Worm (Caenorhabditis elegans) whole organism, L1 larva: ENCODE measurements around the gene tmem-120.
A peak's percentile ranks its signal among the peaks of the same experiment; 100 is the strongest.

Source experiments
- C04F5.9 ChIP-seq: sonication (generic microtip); optimal IDR thresholded peaks from 2 replicates; lab custom pipeline; 2016; ENCODE audit warnings: missing genetic modification characterization, missing compliant biosample characterization
- C34B4.2 ChIP-seq: sonication (generic microtip); optimal IDR thresholded peaks from 2 replicates; lab custom pipeline; 2017; ENCODE audit warnings: mild to moderate bottlenecking, missing genetic modification characterization, missing compliant biosample characterization
- F16B12.6 ChIP-seq: fragments of 150-350 bp; optimal IDR thresholded peaks from 2 replicates; lab custom pipeline; 2014; ENCODE audit warnings: missing biosample characterization, missing genetic modification characterization
- Y116A8C.19 ChIP-seq: sonication (generic microtip); optimal IDR thresholded peaks from 2 replicates; lab custom pipeline; 2016; ENCODE audit warnings: missing compliant biosample characterization, missing genetic modification characterization, borderline replicate concordance
- aha-1 ChIP-seq: fragments of 150-350 bp; optimal IDR thresholded peaks from 2 replicates; lab custom pipeline; 2014; ENCODE audit warnings: missing biosample characterization, missing genetic modification characterization
- aly-2 ChIP-seq: fragments of 150-350 bp; optimal IDR thresholded peaks from 2 replicates; lab custom pipeline; 2014; ENCODE audit warnings: missing biosample characterization, missing genetic modification characterization
- ama-1 ChIP-seq: fragments of 150-350 bp; optimal IDR thresholded peaks from 2 replicates; lab custom pipeline; 2014
- ceh-63 ChIP-seq: fragments of 200-800 bp; sonication (Bioruptor generic); optimal IDR thresholded peaks from 2 replicates; lab custom pipeline; 2018; ENCODE audit warnings: mild to moderate bottlenecking, missing genetic modification characterization, missing compliant biosample characterization
- ceh-8 ChIP-seq: fragments of 200-800 bp; sonication (Bioruptor generic); optimal IDR thresholded peaks from 2 replicates; lab custom pipeline; 2018; ENCODE audit warnings: mild to moderate bottlenecking, missing genetic modification characterization, moderate library complexity, missing compliant biosample characterization
- ceh-88 ChIP-seq: fragments of 200-800 bp; sonication (Bioruptor generic); IDR thresholded peaks from 2 replicates; pipeline ENCODE4 v1.3.6; 2022; ENCODE audit warnings: missing genetic modification characterization, missing compliant biosample characterization
- ceh-90 ChIP-seq: sonication (generic microtip); optimal IDR thresholded peaks from 2 replicates; lab custom pipeline; 2016; ENCODE audit warnings: missing genetic modification characterization, missing compliant biosample characterization
- dsc-1 ChIP-seq: sonication (generic microtip); optimal IDR thresholded peaks from 2 replicates; lab custom pipeline; 2016; ENCODE audit warnings: mild to moderate bottlenecking, missing genetic modification characterization, missing compliant biosample characterization
- efl-3 ChIP-seq: fragments of 200-800 bp; sonication (Bioruptor generic); optimal IDR thresholded peaks from 2 replicates; lab custom pipeline; 2018; ENCODE audit warnings: mild to moderate bottlenecking, missing genetic modification characterization, missing compliant biosample characterization
- elt-2 ChIP-seq: sonication (generic microtip); optimal IDR thresholded peaks from 2 replicates; lab custom pipeline; 2016; ENCODE audit warnings: missing genetic modification characterization, mild to moderate bottlenecking, inconsistent platforms, missing compliant biosample characterization, missing genetic modification reagents
- fkh-8 ChIP-seq: sonication (generic microtip); optimal IDR thresholded peaks from 2 replicates; lab custom pipeline; 2016; ENCODE audit warnings: mild to moderate bottlenecking, missing genetic modification characterization, missing compliant biosample characterization
- grh-1 ChIP-seq: fragments of 200-800 bp; sonication (Bioruptor generic); IDR thresholded peaks from 2 replicates; pipeline ENCODE4 v1.3.6; 2022; ENCODE audit warnings: missing genetic modification reagents, missing genetic modification characterization, missing compliant biosample characterization
- hlh-17 ChIP-seq: fragments of 200-800 bp; sonication (Bioruptor generic); optimal IDR thresholded peaks from 2 replicates; lab custom pipeline; 2018; ENCODE audit warnings: missing genetic modification characterization, mild to moderate bottlenecking, missing compliant biosample characterization, moderate library complexity, borderline replicate concordance
- hlh-4 ChIP-seq: sonication (generic microtip); optimal IDR thresholded peaks from 2 replicates; lab custom pipeline; 2016; ENCODE audit warnings: mild to moderate bottlenecking, missing genetic modification characterization, missing compliant biosample characterization
- irx-1 ChIP-seq: sonication (generic microtip); optimal IDR thresholded peaks from 2 replicates; lab custom pipeline; 2016; ENCODE audit warnings: missing genetic modification characterization, missing compliant biosample characterization
- jun-1 ChIP-seq: fragments of 150-350 bp; optimal IDR thresholded peaks from 2 replicates; lab custom pipeline; 2014; ENCODE audit warnings: missing biosample characterization, missing genetic modification reagents, missing genetic modification characterization
- lin-13 ChIP-seq: fragments of 150-350 bp; optimal IDR thresholded peaks from 2 replicates; lab custom pipeline; 2014; ENCODE audit warnings: missing biosample characterization, missing genetic modification reagents, missing genetic modification characterization
- lin-14 ChIP-seq: fragments of 200-800 bp; sonication (Bioruptor generic); optimal IDR thresholded peaks from 2 replicates; lab custom pipeline; 2018; ENCODE audit warnings: mild to moderate bottlenecking, missing genetic modification characterization, moderate library complexity, missing compliant biosample characterization
- lin-15B ChIP-seq: fragments of 150-350 bp; sonication (generic microtip); optimal IDR thresholded peaks from 3 replicates; lab custom pipeline; 2014; ENCODE audit warnings: missing biosample characterization, missing genetic modification characterization
- lin-35 ChIP-seq, 2 experiments: fragments of 150-350 bp; optimal IDR thresholded peaks; 2 replicates each; lab custom pipeline; 2014; ENCODE audit warnings: missing biosample characterization in 2 of 2, missing genetic modification characterization in 2 of 2, missing genetic modification reagents in 2 of 2
- lir-3 ChIP-seq: sonication (generic microtip); optimal IDR thresholded peaks from 2 replicates; lab custom pipeline; 2016; ENCODE audit warnings: mild to moderate bottlenecking, missing genetic modification characterization, moderate library complexity, missing compliant biosample characterization; ENCODE audit not compliant: poor library complexity
- mab-9 ChIP-seq: fragments of 200-800 bp; sonication (Bioruptor generic); IDR thresholded peaks from 2 replicates; pipeline ENCODE4 v1.3.6; 2022; ENCODE audit warnings: missing genetic modification reagents, missing genetic modification characterization, missing compliant biosample characterization
- mef-2 ChIP-seq: fragments of 150-350 bp; optimal IDR thresholded peaks from 2 replicates; lab custom pipeline; 2014; ENCODE audit warnings: missing biosample characterization, missing genetic modification characterization
- mep-1 ChIP-seq: fragments of 150-350 bp; optimal IDR thresholded peaks from 2 replicates; lab custom pipeline; 2014; ENCODE audit warnings: missing biosample characterization, missing genetic modification characterization
- nhr-11 ChIP-seq: fragments of 150-350 bp; optimal IDR thresholded peaks from 2 replicates; lab custom pipeline; 2014; ENCODE audit warnings: missing biosample characterization, missing genetic modification characterization
- nhr-12 ChIP-seq: sonication (generic microtip); optimal IDR thresholded peaks from 2 replicates; lab custom pipeline; 2017; ENCODE audit warnings: missing biosample characterization, missing genetic modification characterization
- nhr-19 ChIP-seq: fragments of 200-800 bp; sonication (Bioruptor generic); conservative IDR thresholded peaks from 2 replicates; pipeline ENCODE4 v1.3.6; 2022; ENCODE audit warnings: missing genetic modification characterization, missing compliant biosample characterization
- nhr-20 ChIP-seq: sonication (generic microtip); optimal IDR thresholded peaks from 2 replicates; lab custom pipeline; 2016; ENCODE audit warnings: mild to moderate bottlenecking, missing genetic modification characterization, missing compliant biosample characterization
- nhr-237 ChIP-seq: fragments of 150-350 bp; optimal IDR thresholded peaks from 2 replicates; lab custom pipeline; 2014; ENCODE audit warnings: missing biosample characterization, missing genetic modification characterization
- nhr-47 ChIP-seq: sonication (generic microtip); optimal IDR thresholded peaks from 2 replicates; lab custom pipeline; 2016; ENCODE audit warnings: mild to moderate bottlenecking, missing genetic modification characterization, moderate library complexity, missing compliant biosample characterization
- nhr-71 ChIP-seq: sonication (generic microtip); optimal IDR thresholded peaks from 2 replicates; lab custom pipeline; 2016; ENCODE audit warnings: mild to moderate bottlenecking, missing genetic modification characterization, moderate library complexity, missing compliant biosample characterization
- nhr-76 ChIP-seq: sonication (generic microtip); optimal IDR thresholded peaks from 2 replicates; lab custom pipeline; 2017; ENCODE audit warnings: missing biosample characterization, missing genetic modification characterization
- nhr-77 ChIP-seq: fragments of 150-350 bp; optimal IDR thresholded peaks from 2 replicates; lab custom pipeline; 2014; ENCODE audit warnings: missing biosample characterization, missing genetic modification characterization
- nhr-90 ChIP-seq: sonication (generic microtip); optimal IDR thresholded peaks from 2 replicates; lab custom pipeline; 2016; ENCODE audit warnings: mild to moderate bottlenecking, missing genetic modification characterization, missing compliant biosample characterization; ENCODE audit not compliant: poor library complexity
- pag-3 ChIP-seq: sonication (generic microtip); optimal IDR thresholded peaks from 2 replicates; lab custom pipeline; 2017; ENCODE audit warnings: missing genetic modification characterization, mild to moderate bottlenecking, missing compliant biosample characterization, antibody characterized with exemption, borderline replicate concordance; ENCODE audit not compliant: insufficient read depth
- pax-3 ChIP-seq: fragments of 200-800 bp; sonication (Bioruptor generic); optimal IDR thresholded peaks from 2 replicates; lab custom pipeline; 2018; ENCODE audit warnings: mild to moderate bottlenecking, missing genetic modification characterization, moderate library complexity, missing compliant biosample characterization
- rnt-1 ChIP-seq: sonication (generic microtip); optimal IDR thresholded peaks from 2 replicates; lab custom pipeline; 2016; ENCODE audit warnings: mild to moderate bottlenecking, missing genetic modification characterization, moderate library complexity, missing compliant biosample characterization
- skn-1 ChIP-seq: fragments of 150-350 bp; optimal IDR thresholded peaks from 2 replicates; lab custom pipeline; 2014; ENCODE audit warnings: missing biosample characterization, missing genetic modification characterization
- snpc-4 ChIP-seq: fragments of 150-350 bp; optimal IDR thresholded peaks from 2 replicates; lab custom pipeline; 2014; ENCODE audit warnings: missing biosample characterization, missing genetic modification characterization
- snu-23 ChIP-seq: sonication (generic microtip); optimal IDR thresholded peaks from 2 replicates; lab custom pipeline; 2016; ENCODE audit warnings: missing genetic modification characterization, missing compliant biosample characterization
- sox-4 ChIP-seq: sonication (generic microtip); optimal IDR thresholded peaks from 2 replicates; lab custom pipeline; 2016; ENCODE audit warnings: missing genetic modification characterization, missing compliant biosample characterization
- sptf-1 ChIP-seq: fragments of 150-350 bp; optimal IDR thresholded peaks from 2 replicates; lab custom pipeline; 2014; ENCODE audit warnings: missing biosample characterization, missing genetic modification characterization
- unc-130 ChIP-seq: fragments of 150-350 bp; optimal IDR thresholded peaks from 2 replicates; lab custom pipeline; 2017; ENCODE audit warnings: missing biosample characterization, missing genetic modification characterization, inconsistent platforms
- unc-98 ChIP-seq: fragments of 200-800 bp; sonication (Bioruptor generic); IDR thresholded peaks from 2 replicates; pipeline ENCODE4 v1.3.6; 2022; ENCODE audit warnings: missing genetic modification characterization, missing compliant biosample characterization
- xbp-1 ChIP-seq: sonication (generic microtip); optimal IDR thresholded peaks from 2 replicates; lab custom pipeline; 2016; ENCODE audit warnings: missing genetic modification characterization, missing compliant biosample characterization
- zip-4 ChIP-seq: fragments of 200-800 bp; sonication (Bioruptor generic); optimal IDR thresholded peaks from 2 replicates; lab custom pipeline; 2018; ENCODE audit warnings: mild to moderate bottlenecking, missing genetic modification characterization, moderate library complexity, missing compliant biosample characterization
- ztf-11 ChIP-seq, 2 experiments: sonication (generic microtip); optimal IDR thresholded peaks; 2 replicates each; lab custom pipeline; 2016 to 2017; ENCODE audit warnings: missing genetic modification characterization in 2 of 2, missing biosample characterization in 1 of 2, missing compliant biosample characterization in 1 of 2

tmem-120 gene

DNA sequence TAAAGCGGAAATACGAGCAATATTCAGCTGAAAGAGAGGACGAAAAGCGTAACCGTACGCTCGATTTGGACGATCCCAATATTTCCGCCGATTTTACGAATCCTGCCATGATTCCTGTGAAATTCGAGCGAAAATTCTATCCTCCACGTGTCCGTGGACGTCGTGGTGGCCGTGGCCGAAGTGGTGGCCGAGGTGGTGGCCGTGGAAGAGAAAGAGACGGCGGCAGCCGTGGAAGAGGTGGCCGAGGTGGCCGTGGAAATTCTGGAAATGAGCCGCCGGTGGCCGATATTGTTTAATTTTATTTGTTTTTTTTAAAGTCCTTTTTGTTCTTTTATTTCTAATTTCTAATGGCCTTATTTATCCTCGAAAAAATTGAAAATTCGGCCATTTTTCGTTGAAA lies 9.5 kb downstream of the tmem-120 start:
- TF ChIP-seq nhr-76 (tag; lab: Kevin White, UChicago): no peak
- TF ChIP-seq ceh-63 (GFP tag; lab: Kevin White, UChicago): no peak
- no peak for TF ChIP-seq ztf-11 (tag; optimal IDR thresholded peaks at IDR 0.05; lab: Kevin White, UChicago)

DNA sequence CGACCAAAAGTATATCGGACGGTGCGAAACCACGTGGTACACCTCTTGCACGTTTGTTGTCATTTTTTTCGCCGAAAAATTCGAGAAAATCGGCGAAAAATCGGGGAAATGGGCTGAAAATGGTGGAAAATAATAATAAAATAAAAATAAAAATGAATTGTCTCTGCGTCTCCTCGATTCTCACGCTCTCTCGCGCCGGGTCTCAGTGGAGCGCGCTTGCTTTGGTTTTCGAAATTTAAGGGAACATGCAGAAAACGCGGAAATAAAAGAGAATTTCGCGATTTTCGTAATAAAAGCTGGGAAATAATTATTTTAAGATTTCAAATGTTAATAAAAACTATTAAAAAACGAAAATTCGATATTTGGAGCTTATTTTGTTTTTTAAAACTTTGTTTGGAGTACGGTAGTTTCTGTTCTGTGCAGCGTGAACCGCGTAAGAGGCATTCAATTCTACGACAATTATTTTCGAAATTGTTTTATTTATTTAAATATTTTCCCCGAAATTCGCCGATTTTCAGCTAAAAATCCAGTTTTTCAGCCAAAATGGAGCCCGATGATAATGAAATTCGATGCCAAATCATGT lies 21.8 kb downstream of the tmem-120 start, which contains the start of the genes ave-1 and M01G5.1:
ave-1 (minus strand) TSS at position 113 of the 583 bp plus-strand sequence.
M01G5.1 (plus strand) TSS at position 539 of the 583 bp plus-strand sequence.
- peak; percentile 71 for TF ChIP-seq mep-1 (tag; lab: Kevin White, UChicago)
- peak; percentile 48 for TF ChIP-seq snu-23 (GFP tag; lab: Kevin White, UChicago)
- TF ChIP-seq hlh-4 (tag; lab: Kevin White, UChicago): no peak
- no peak for TF ChIP-seq C34B4.2 (tag; lab: Kevin White, UChicago)
- no peak for TF ChIP-seq irx-1 (tag; lab: Kevin White, UChicago)
- no peak for TF ChIP-seq ceh-8
- TF ChIP-seq xbp-1 (tag; lab: Kevin White, UChicago): peak; percentile 35
- no peak for TF ChIP-seq nhr-237 (tag; lab: Kevin White, UChicago)
- TF ChIP-seq ceh-88: no peak
- no peak for TF ChIP-seq hlh-17
- TF ChIP-seq nhr-77 (tag; lab: Kevin White, UChicago): no peak
- TF ChIP-seq efl-3 (GFP tag; lab: Kevin White, UChicago): no peak
- TF ChIP-seq nhr-47 (tag; lab: Kevin White, UChicago): no peak
- TF ChIP-seq unc-98: no peak
- TF ChIP-seq nhr-90: peak; percentile 9
- no peak for TF ChIP-seq fkh-8 (tag; lab: Kevin White, UChicago)
- no peak for TF ChIP-seq C04F5.9 (tag; lab: Kevin White, UChicago)
- no peak for TF ChIP-seq lin-14 (GFP tag; lab: Kevin White, UChicago)
- TF ChIP-seq zip-4: no peak
- TF ChIP-seq sptf-1 (tag; lab: Kevin White, UChicago): no peak
- peak; percentile 22 for TF ChIP-seq lin-15B
- no peak for TF ChIP-seq nhr-11 (tag; lab: Kevin White, UChicago)
- TF ChIP-seq ama-1: no peak
- no peak for TF ChIP-seq dsc-1 (tag; lab: Kevin White, UChicago)
- TF ChIP-seq unc-130 (tag; lab: Kevin White, UChicago): no peak
- no peak for TF ChIP-seq grh-1 (GFP tag; lab: Robert Waterston, UW)
- TF ChIP-seq lir-3 (tag; lab: Kevin White, UChicago): no peak
- no peak for TF ChIP-seq pax-3
- no peak for TF ChIP-seq jun-1 (tag; lab: Kevin White, UChicago)
- no peak for TF ChIP-seq Y116A8C.19 (tag; lab: Kevin White, UChicago)
- peak; percentile 29 for TF ChIP-seq skn-1
- no peak for TF ChIP-seq aly-2 (tag; lab: Kevin White, UChicago)
- no peak for TF ChIP-seq mef-2 (tag; lab: Kevin White, UChicago)
- no peak for TF ChIP-seq elt-2 (tag; lab: Kevin White, UChicago)
- no peak for TF ChIP-seq snpc-4 (tag; lab: Kevin White, UChicago)
- peak; percentile 41 for TF ChIP-seq F16B12.6 (tag; lab: Kevin White, UChicago)
- no peak for TF ChIP-seq rnt-1 (tag; lab: Kevin White, UChicago)
- no peak for TF ChIP-seq nhr-12
- no peak for TF ChIP-seq nhr-19 (GFP tag; lab: Robert Waterston, UW)
- no peak for TF ChIP-seq sox-4
- no peak for TF ChIP-seq nhr-71 (tag; lab: Kevin White, UChicago)
- TF ChIP-seq nhr-20 (tag; lab: Kevin White, UChicago): no peak
- TF ChIP-seq aha-1 (tag; lab: Kevin White, UChicago): no peak
- TF ChIP-seq lin-13 (GFP tag; lab: Kevin White, UChicago): peak; percentile 25
- TF ChIP-seq ceh-63 (GFP tag; lab: Kevin White, UChicago): no peak
- TF ChIP-seq lin-35 (GFP tag; optimal IDR thresholded peaks at IDR 0.05; lab: Kevin White, UChicago): peak; percentile 39 to 49
- no peak for TF ChIP-seq mab-9 (GFP tag; lab: Robert Waterston, UW)
- no peak for TF ChIP-seq pag-3
- TF ChIP-seq ceh-90 (tag; lab: Kevin White, UChicago): no peak
